Worm (Caenorhabditis elegans) whole organism, L4 larva: ENCODE results near the gene dpy-28.

Experiments
- D1046.2 ChIP-seq: fragments of 200-800 bp; sonication (Bioruptor generic); IDR thresholded peaks from 2 replicates; pipeline ENCODE4 v1.3.6; 2022; ENCODE audit warnings: missing genetic modification characterization, missing compliant biosample characterization
- F26F4.8 ChIP-seq: fragments of 200-800 bp; sonication (Bioruptor generic); conservative IDR thresholded peaks from 2 replicates; pipeline ENCODE4 v1.3.6; 2022; ENCODE audit warnings: missing genetic modification characterization, missing compliant biosample characterization
- R02D3.7 ChIP-seq: fragments of 150-350 bp; sonication (generic microtip); optimal IDR thresholded peaks from 3 replicates; lab custom pipeline; 2014; ENCODE audit warnings: missing biosample characterization, missing genetic modification characterization
- T26A8.4 ChIP-seq: fragments of 200-800 bp; sonication (Bioruptor generic); IDR thresholded peaks from 2 replicates; pipeline ENCODE4 v1.3.6; 2022; ENCODE audit warnings: missing genetic modification characterization, missing compliant biosample characterization
- aha-1 ChIP-seq: fragments of 150-350 bp; peaks from one replicate; lab custom pipeline; 2014; ENCODE audit warnings: missing biosample characterization, missing genetic modification characterization
- ceh-20 ChIP-seq: fragments of 200-800 bp; sonication (Bioruptor generic); IDR thresholded peaks from 2 replicates; pipeline ENCODE4 v1.3.6; 2022; ENCODE audit warnings: missing genetic modification reagents, missing genetic modification characterization, missing compliant biosample characterization
- ceh-44 ChIP-seq: fragments of 200-800 bp; sonication (Bioruptor generic); IDR thresholded peaks from 2 replicates; pipeline ENCODE4 v1.3.6; 2022; ENCODE audit warnings: missing genetic modification reagents, missing genetic modification characterization, missing compliant biosample characterization
- ces-1 ChIP-seq: fragments of 150-350 bp; sonication (generic microtip); optimal IDR thresholded peaks from 4 replicates; lab custom pipeline; 2014; ENCODE audit warnings: missing biosample characterization, missing genetic modification reagents, missing genetic modification characterization
- ctbp-1 ChIP-seq: fragments of 200-800 bp; sonication (Bioruptor generic); IDR thresholded peaks from 2 replicates; pipeline ENCODE4 v1.3.6; 2022; ENCODE audit warnings: missing genetic modification reagents, missing genetic modification characterization, missing compliant biosample characterization
- daf-12 ChIP-seq: fragments of 150-350 bp; optimal IDR thresholded peaks from 2 replicates; lab custom pipeline; 2014; ENCODE audit warnings: missing biosample characterization, missing genetic modification reagents, missing genetic modification characterization
- daf-16 ChIP-seq, 3 experiments: sonication (generic microtip); optimal IDR thresholded peaks; 2 replicates each; lab custom pipeline; 2016 to 2017; ENCODE audit warnings: missing genetic modification characterization in 3 of 3, missing genetic modification reagents in 3 of 3, mild to moderate bottlenecking in 2 of 3, missing compliant biosample characterization in 2 of 3, missing biosample characterization in 1 of 3, moderate library complexity in 1 of 3
- daf-8 ChIP-seq: fragments of 200-800 bp; sonication (Bioruptor generic); IDR thresholded peaks from 2 replicates; pipeline ENCODE4 v1.3.6; 2022; ENCODE audit warnings: missing genetic modification characterization, missing compliant biosample characterization
- duxl-1 ChIP-seq: sonication (generic microtip); optimal IDR thresholded peaks from 2 replicates; lab custom pipeline; 2016; ENCODE audit warnings: mild to moderate bottlenecking, missing genetic modification characterization, moderate library complexity, missing compliant biosample characterization; ENCODE audit not compliant: poor library complexity
- dve-1 ChIP-seq: sonication (generic microtip); optimal IDR thresholded peaks from 2 replicates; lab custom pipeline; 2017; ENCODE audit warnings: antibody characterized with exemption, mild to moderate bottlenecking, missing genetic modification characterization, missing compliant biosample characterization; ENCODE audit not compliant: insufficient read depth
- hlh-30 ChIP-seq: sonication (generic microtip); optimal IDR thresholded peaks from 2 replicates; lab custom pipeline; 2017; ENCODE audit warnings: antibody characterized with exemption, mild to moderate bottlenecking, missing genetic modification characterization, missing compliant biosample characterization; ENCODE audit not compliant: insufficient read depth
- hmg-1.1 ChIP-seq: fragments of 200-800 bp; sonication (Bioruptor generic); IDR thresholded peaks from 2 replicates; pipeline ENCODE4 v1.3.6; 2022; ENCODE audit warnings: missing genetic modification reagents, missing genetic modification characterization, missing compliant biosample characterization
- lim-7 ChIP-seq: fragments of 200-800 bp; sonication (Bioruptor generic); IDR thresholded peaks from 2 replicates; pipeline ENCODE4 v1.3.6; 2022; ENCODE audit warnings: missing genetic modification characterization, missing compliant biosample characterization
- lin-13 ChIP-seq: fragments of 150-350 bp; optimal IDR thresholded peaks from 2 replicates; lab custom pipeline; 2014; ENCODE audit warnings: missing biosample characterization, missing genetic modification reagents, missing genetic modification characterization
- lin-29 ChIP-seq: fragments of 200-800 bp; sonication (Bioruptor generic); IDR thresholded peaks from 2 replicates; pipeline ENCODE4 v1.3.6; 2022; ENCODE audit warnings: missing genetic modification reagents, missing genetic modification characterization, missing compliant biosample characterization
- lir-3 ChIP-seq: sonication (generic microtip); optimal IDR thresholded peaks from 2 replicates; lab custom pipeline; 2016; ENCODE audit warnings: mild to moderate bottlenecking, missing genetic modification characterization, missing compliant biosample characterization
- mep-1 ChIP-seq: fragments of 150-350 bp; sonication (generic microtip); optimal IDR thresholded peaks from 3 replicates; lab custom pipeline; 2014; ENCODE audit warnings: missing biosample characterization, missing genetic modification characterization
- mxl-2 ChIP-seq: fragments of 200-800 bp; sonication (Bioruptor generic); conservative IDR thresholded peaks from 2 replicates; pipeline ENCODE4 v1.3.6; 2022; ENCODE audit warnings: missing genetic modification reagents, missing genetic modification characterization, missing compliant biosample characterization
- nhr-102 ChIP-seq: sonication (generic microtip); optimal IDR thresholded peaks from 2 replicates; lab custom pipeline; 2016; ENCODE audit warnings: mild to moderate bottlenecking, missing genetic modification characterization, moderate library complexity, missing compliant biosample characterization
- nhr-11 ChIP-seq: fragments of 150-350 bp; optimal IDR thresholded peaks from 2 replicates; lab custom pipeline; 2014; ENCODE audit warnings: missing biosample characterization, missing genetic modification characterization
- nhr-25 ChIP-seq: sonication (generic microtip); optimal IDR thresholded peaks from 2 replicates; lab custom pipeline; 2017; ENCODE audit warnings: missing genetic modification characterization, mild to moderate bottlenecking, missing compliant biosample characterization, antibody characterized with exemption, moderate library complexity, borderline replicate concordance; ENCODE audit not compliant: insufficient read depth
- nhr-28 ChIP-seq: fragments of 150-350 bp; optimal IDR thresholded peaks from 2 replicates; lab custom pipeline; 2014; ENCODE audit warnings: missing biosample characterization, missing genetic modification characterization
- nhr-42 ChIP-seq: fragments of 200-800 bp; sonication (Bioruptor generic); IDR thresholded peaks from 2 replicates; pipeline ENCODE4 v1.3.6; 2022; ENCODE audit warnings: missing genetic modification characterization, missing compliant biosample characterization
- nhr-77 ChIP-seq: fragments of 150-350 bp; optimal IDR thresholded peaks from 2 replicates; lab custom pipeline; 2014; ENCODE audit warnings: missing biosample characterization, missing genetic modification characterization
- pha-4 ChIP-seq, 2 experiments: fragments of 150-350 bp in 1 of 2; fragments of 200-800 bp in 1 of 2; sonication (Bioruptor generic) in 1 of 2; IDR thresholded peaks in 1 of 2; optimal IDR thresholded peaks in 1 of 2; 2 replicates each; pipeline versions ENCODE4 v1.3.6 to Lab custom; 2014 to 2022; ENCODE audit warnings: missing genetic modification characterization in 2 of 2, missing genetic modification reagents in 2 of 2, missing biosample characterization in 1 of 2, missing compliant biosample characterization in 1 of 2
- php-3 ChIP-seq: fragments of 200-800 bp; sonication (Bioruptor generic); IDR thresholded peaks from 2 replicates; pipeline ENCODE4 v1.3.6; 2022; ENCODE audit warnings: missing genetic modification reagents, missing genetic modification characterization, missing compliant biosample characterization
- pqm-1 ChIP-seq: sonication (generic microtip); optimal IDR thresholded peaks from 2 replicates; lab custom pipeline; 2017; ENCODE audit warnings: missing biosample characterization, missing genetic modification characterization
- set-16 ChIP-seq: fragments of 200-800 bp; sonication (Bioruptor generic); IDR thresholded peaks from 2 replicates; pipeline ENCODE4 v1.3.6; 2022; ENCODE audit warnings: missing genetic modification reagents, missing genetic modification characterization, missing compliant biosample characterization
- snpc-1.2 ChIP-seq: fragments of 200-800 bp; sonication (Bioruptor generic); IDR thresholded peaks from 2 replicates; pipeline ENCODE4 v1.3.6; 2022; ENCODE audit warnings: missing genetic modification reagents, missing genetic modification characterization, missing compliant biosample characterization
- spr-1 ChIP-seq: sonication (generic microtip); optimal IDR thresholded peaks from 2 replicates; lab custom pipeline; 2016; ENCODE audit warnings: mild to moderate bottlenecking, missing genetic modification characterization, missing compliant biosample characterization
- tag-97 ChIP-seq: fragments of 200-800 bp; sonication (Bioruptor generic); IDR thresholded peaks from 2 replicates; pipeline ENCODE4 v1.3.6; 2022; ENCODE audit warnings: missing genetic modification characterization, missing compliant biosample characterization
- unc-39 ChIP-seq: sonication (generic microtip); optimal IDR thresholded peaks from 2 replicates; lab custom pipeline; 2017; ENCODE audit warnings: missing biosample characterization, missing genetic modification characterization
- unc-62 ChIP-seq, 3 experiments: fragments of 150-350 bp in 1 of 3; sonication (generic microtip); optimal IDR thresholded peaks in 2 of 3; peaks in 1 of 3; 1 replicate in 1 of 3; 2 replicates in 2 of 3; lab custom pipeline; 2014 to 2017; ENCODE audit warnings: missing biosample characterization in 3 of 3, missing genetic modification characterization in 3 of 3, missing genetic modification reagents in 3 of 3, missing genotype in 1 of 3
- vab-7 ChIP-seq: fragments of 200-800 bp; sonication (Bioruptor generic); IDR thresholded peaks from 2 replicates; pipeline ENCODE4 v1.3.6; 2022; ENCODE audit warnings: missing genetic modification reagents, missing genetic modification characterization, missing compliant biosample characterization
- zip-11 ChIP-seq: fragments of 200-800 bp; sonication (Bioruptor generic); IDR thresholded peaks from 2 replicates; pipeline ENCODE4 v1.3.6; 2022; ENCODE audit warnings: missing genetic modification characterization, missing compliant biosample characterization
- zip-2 ChIP-seq: fragments of 150-350 bp; optimal IDR thresholded peaks from 2 replicates; lab custom pipeline; 2014; ENCODE audit warnings: missing biosample characterization, missing genetic modification characterization
- ztf-11 ChIP-seq: fragments of 150-350 bp; optimal IDR thresholded peaks from 2 replicates; lab custom pipeline; 2014; ENCODE audit warnings: missing biosample characterization, missing genetic modification characterization

The dpy-28 gene

ce11 chrIII:10812798-10813295 lies 49.9 kb downstream of the dpy-28 start (continued):
- TF ChIP-seq ctbp-1 (GFP tag; lab: Robert Waterston, UW) (no peak), vab-7 (no peak), aha-1 (tag; lab: Kevin White, UChicago) (peak; percentile 89), php-3 (GFP tag; lab: Robert Waterston, UW) (peak; percentile 26; the same call in 1 of the 2 replicates), pqm-1 (tag; lab: Kevin White, UChicago) (no peak), nhr-25 (tag; lab: Kevin White, UChicago) (no peak), T26A8.4 (GFP tag; lab: Robert Waterston, UW) (no peak), lin-29 (no peak), snpc-1.2 (GFP tag; lab: Robert Waterston, UW) (no peak), daf-12 (tag; lab: Kevin White, UChicago) (no peak), daf-16 (GFP tag; optimal IDR thresholded peaks at IDR 0.05; lab: Kevin White, UChicago) (no peak), daf-16 (tag; optimal IDR thresholded peaks at IDR 0.05; lab: Kevin White, UChicago) (no peak), nhr-28 (tag; lab: Kevin White, UChicago) (no peak), pha-4 (GFP tag; IDR thresholded peaks at IDR 0.05; lab: Robert Waterston, UW) (no peak), pha-4 (tag; optimal IDR thresholded peaks at IDR 0.05; lab: Kevin White, UChicago) (no peak), nhr-42 (GFP tag; lab: Robert Waterston, UW) (0 out of 2 replicates have a peak, but pooled peaks have one; percentile 10), ztf-11 (no peak), nhr-11 (tag; lab: Kevin White, UChicago) (no peak), hlh-30 (tag; lab: Kevin White, UChicago) (no peak)

ce11 chrIII:10813886-10814285 lies 51.0 kb downstream of the dpy-28 start:
- TF ChIP-seq unc-62 (GFP tag; optimal IDR thresholded peaks at IDR 0.05 in 1 of 2; lab: Kevin White, UChicago), result no peak
- no peak for TF ChIP-seq unc-62 (tag; optimal IDR thresholded peaks at IDR 0.05; lab: Kevin White, UChicago)
- peak; percentile 96 for TF ChIP-seq aha-1 (tag; lab: Kevin White, UChicago)
- no peak for TF ChIP-seq nhr-11 (tag; lab: Kevin White, UChicago)

- no peak for TF ChIP-seq daf-8
- no peak for TF ChIP-seq daf-16 (GFP tag; optimal IDR thresholded peaks at IDR 0.05; lab: Kevin White, UChicago)
- no peak for TF ChIP-seq daf-16 (tag; optimal IDR thresholded peaks at IDR 0.05; lab: Kevin White, UChicago)
- TF ChIP-seq zip-2 (tag; lab: Kevin White, UChicago), result no peak
- TF ChIP-seq duxl-1, result peak; percentile 53
- peak; percentile 14; the same call in 1 of the 2 replicates for TF ChIP-seq F26F4.8 (GFP tag; lab: Robert Waterston, UW)
- TF ChIP-seq D1046.2 (GFP tag; lab: Robert Waterston, UW), result 0 out of 2 replicates have a peak, but pooled peaks have one; percentile 33
- no peak for TF ChIP-seq R02D3.7 (tag; lab: Kevin White, UChicago)
- TF ChIP-seq pha-4 (GFP tag; IDR thresholded peaks at IDR 0.05; lab: Robert Waterston, UW), result no peak
- TF ChIP-seq pha-4 (tag; optimal IDR thresholded peaks at IDR 0.05; lab: Kevin White, UChicago), result no peak
- no peak for TF ChIP-seq lin-13 (GFP tag; lab: Kevin White, UChicago)
- no peak for TF ChIP-seq tag-97 (GFP tag; lab: Robert Waterston, UW)
- TF ChIP-seq dve-1 (tag; lab: Kevin White, UChicago), result no peak
- no peak for TF ChIP-seq nhr-102 (tag; lab: Kevin White, UChicago)
- no peak for TF ChIP-seq vab-7
- no peak for TF ChIP-seq ceh-20 (GFP tag; lab: Robert Waterston, UW)
- no peak for TF ChIP-seq unc-39
- TF ChIP-seq lir-3 (tag; lab: Kevin White, UChicago), result no peak
- TF ChIP-seq lim-7 (GFP tag; lab: Robert Waterston, UW), result no peak
- TF ChIP-seq nhr-77 (tag; lab: Kevin White, UChicago), result no peak
- TF ChIP-seq spr-1, result no peak
- no peak for TF ChIP-seq set-16 (GFP tag; lab: Robert Waterston, UW)
- no peak for TF ChIP-seq nhr-25 (tag; lab: Kevin White, UChicago)
- no peak for TF ChIP-seq hmg-1.1
- peak; percentile 92 for TF ChIP-seq aha-1 (tag; lab: Kevin White, UChicago)
- TF ChIP-seq zip-11 (GFP tag; lab: Robert Waterston, UW), result no peak
- TF ChIP-seq nhr-28 (tag; lab: Kevin White, UChicago), result no peak
- TF ChIP-seq mxl-2 (GFP tag; lab: Robert Waterston, UW), result no peak
- TF ChIP-seq nhr-42 (GFP tag; lab: Robert Waterston, UW), result no peak
- no peak for TF ChIP-seq ces-1
- no peak for TF ChIP-seq hlh-30 (tag; lab: Kevin White, UChicago)
- TF ChIP-seq ceh-44 (GFP tag; lab: Robert Waterston, UW), result no peak
- no peak for TF ChIP-seq mep-1
Observed at ce11 chrIII:10815199-10815598, 52.3 kb downstream of the dpy-28 start.
